Worm (Caenorhabditis elegans): ENCODE measurements around the gene tmem-17.

The tmem-17 gene

DNA sequence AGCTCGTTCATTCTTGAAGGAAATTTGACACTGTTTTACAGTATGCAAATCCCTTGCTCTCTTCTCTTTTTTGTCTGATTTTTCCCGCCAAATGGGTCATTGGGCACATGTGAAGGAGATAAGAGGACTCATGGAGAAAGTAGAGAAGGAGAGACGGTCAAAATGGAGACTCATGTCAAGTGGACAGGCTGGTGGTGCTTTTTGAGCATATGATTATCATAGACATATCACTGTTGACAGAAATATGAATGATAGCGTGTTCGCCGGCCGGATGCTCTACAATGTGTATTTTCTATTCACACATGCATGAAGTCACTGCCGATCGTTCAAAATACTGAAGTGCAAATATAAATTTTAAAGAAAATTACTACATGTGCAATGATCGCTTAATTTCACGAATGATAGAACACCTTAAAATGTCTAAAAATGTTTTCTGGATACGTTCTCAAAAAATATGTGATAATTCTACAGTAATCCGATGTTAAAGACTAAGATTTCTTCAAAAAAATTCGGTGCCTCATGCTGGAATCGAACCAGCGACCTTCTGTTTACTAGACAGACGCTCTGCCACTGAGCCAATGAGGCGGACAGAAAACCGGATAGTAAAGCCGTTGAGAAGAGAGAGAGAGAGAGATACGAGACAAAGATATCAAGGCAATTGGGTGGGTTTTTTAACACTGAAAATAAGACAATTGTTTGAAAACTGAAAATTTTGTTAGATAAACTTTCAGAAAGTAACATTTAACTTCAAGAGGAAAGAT is 39.9 kb upstream of the tmem-17 start (continued):
- TF ChIP-seq unc-3 (GFP tag; conservative IDR thresholded peaks at IDR 0.05), result no peak
- TF ChIP-seq unc-3 (tag; optimal IDR thresholded peaks at IDR 0.05), result peak; percentile 9
- peak; percentile 39 for TF ChIP-seq pha-2 (tag; optimal IDR thresholded peaks at IDR 0.05)
- peak; percentile 13 for TF ChIP-seq npax-4 (tag; optimal IDR thresholded peaks at IDR 0.05)
- TF ChIP-seq gmeb-2 (tag; optimal IDR thresholded peaks at IDR 0.05), result peak; percentile 50
- peak; percentile 55 for TF ChIP-seq ceh-6 (GFP tag; optimal IDR thresholded peaks at IDR 0.05)
- no peak for TF ChIP-seq zip-5 (tag; optimal IDR thresholded peaks at IDR 0.05)
- peak; percentile 75 for TF ChIP-seq hlh-6 (tag; optimal IDR thresholded peaks at IDR 0.05)
- TF ChIP-seq dmd-4 (tag; optimal IDR thresholded peaks at IDR 0.05; ENCODE audit: borderline replicate concordance), result no peak
- no peak for TF ChIP-seq nhr-11 (tag; optimal IDR thresholded peaks at IDR 0.05)
- peak; percentile 23 for TF ChIP-seq Y22D7AL.16 (tag; optimal IDR thresholded peaks at IDR 0.05)
- TF ChIP-seq ceh-45 (GFP tag; IDR thresholded peaks at IDR 0.05), result no peak
- peak; percentile 12 for TF ChIP-seq ceh-18 (tag; optimal IDR thresholded peaks at IDR 0.05)
- TF ChIP-seq ztf-16 (tag; optimal IDR thresholded peaks at IDR 0.05), result peak; percentile 24
- TF ChIP-seq lim-6 (tag; optimal IDR thresholded peaks at IDR 0.05), result no peak
- peak; percentile 49 for TF ChIP-seq C38D4.7 (GFP tag; optimal IDR thresholded peaks at IDR 0.05)
- peak; percentile 33 for TF ChIP-seq pat-9 (tag; optimal IDR thresholded peaks at IDR 0.05)
- peak; percentile 3 for TF ChIP-seq hlh-15 (tag; optimal IDR thresholded peaks at IDR 0.05)

DNA sequence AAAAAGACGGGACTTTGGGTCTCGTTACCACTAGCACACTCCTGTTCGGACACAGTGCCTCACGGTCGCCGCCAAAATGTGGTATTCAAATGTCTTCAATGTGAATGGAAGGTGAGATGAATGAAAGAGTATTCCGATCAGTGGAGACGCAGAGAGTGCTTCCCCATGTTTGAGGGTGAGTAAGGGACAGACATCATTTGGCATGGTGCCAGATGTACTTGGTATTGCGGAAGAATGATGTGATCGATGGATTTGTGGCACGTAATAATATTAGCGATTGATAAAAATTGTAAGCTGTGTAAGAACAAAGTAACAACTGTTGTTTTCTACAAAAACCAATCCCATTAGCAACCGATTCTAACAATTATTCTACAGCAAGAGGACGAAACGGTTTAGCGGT is 38.0 kb upstream of the tmem-17 start:
- TF ChIP-seq unc-86 (tag; optimal IDR thresholded peaks at IDR 0.05) (no peak), hlh-6 (tag; optimal IDR thresholded peaks at IDR 0.05) (no peak), Y22D7AL.16 (tag; optimal IDR thresholded peaks at IDR 0.05) (no peak), K02D7.2 (tag; optimal IDR thresholded peaks at IDR 0.05) (no peak), unc-55 (GFP tag; optimal IDR thresholded peaks at IDR 0.05) (no peak), lin-11 (tag; optimal IDR thresholded peaks at IDR 0.05) (no peak), pha-2 (tag; optimal IDR thresholded peaks at IDR 0.05) (no peak), ahr-1 (tag; optimal IDR thresholded peaks at IDR 0.05) (no peak), ama-1 (optimal IDR thresholded peaks at IDR 0.05) (no peak), gmeb-2 (tag; optimal IDR thresholded peaks at IDR 0.05) (no peak), ttx-3 (tag; optimal IDR thresholded peaks at IDR 0.05) (no peak), pat-9 (tag; optimal IDR thresholded peaks at IDR 0.05) (no peak), hlh-15 (tag; optimal IDR thresholded peaks at IDR 0.05) (no peak), ets-4 (tag; optimal IDR thresholded peaks at IDR 0.05) (no peak), ref-2 (tag; optimal IDR thresholded peaks at IDR 0.05) (no peak), hlh-13 (GFP tag; optimal IDR thresholded peaks at IDR 0.05) (no peak)

ce11 chrIII:7034252-7035223 is 35.5 kb upstream of the tmem-17 start:
- TF ChIP-seq gmeb-2 (tag; optimal IDR thresholded peaks at IDR 0.05), result no peak
- no peak for TF ChIP-seq unc-86 (tag; optimal IDR thresholded peaks at IDR 0.05)
- TF ChIP-seq ceh-48 (tag; optimal IDR thresholded peaks at IDR 0.05), result no peak
- no peak for TF ChIP-seq pros-1 (tag; optimal IDR thresholded peaks at IDR 0.05)
- no peak for TF ChIP-seq lin-11 (tag; optimal IDR thresholded peaks at IDR 0.05)
- no peak for TF ChIP-seq zip-5 (tag; optimal IDR thresholded peaks at IDR 0.05)
- no peak for TF ChIP-seq madf-2 (tag; optimal IDR thresholded peaks at IDR 0.05)
- no peak for TF ChIP-seq ceh-24 (tag; optimal IDR thresholded peaks at IDR 0.05)
- TF ChIP-seq pha-2 (tag; optimal IDR thresholded peaks at IDR 0.05), result no peak
- no peak for TF ChIP-seq mec-3 (tag; optimal IDR thresholded peaks at IDR 0.05; ENCODE audit: borderline replicate concordance)
- TF ChIP-seq ztf-16 (tag; optimal IDR thresholded peaks at IDR 0.05), result no peak
- no peak for TF ChIP-seq tbx-7 (tag; optimal IDR thresholded peaks at IDR 0.05)
- no peak for TF ChIP-seq ceh-34 (tag; optimal IDR thresholded peaks at IDR 0.05)
- TF ChIP-seq ama-1 (optimal IDR thresholded peaks at IDR 0.05), result no peak
- no peak for TF ChIP-seq fkh-6 (tag; optimal IDR thresholded peaks at IDR 0.05)
- no peak for TF ChIP-seq ceh-9 (tag; optimal IDR thresholded peaks at IDR 0.05)
- no peak for TF ChIP-seq K09A11.1 (tag; optimal IDR thresholded peaks at IDR 0.05; ENCODE audit: insufficient read depth)

Data from whole organism, late embryonic.